Fruit fly (Drosophila melanogaster): ENCODE results near the gene Mnt.

DNA sequence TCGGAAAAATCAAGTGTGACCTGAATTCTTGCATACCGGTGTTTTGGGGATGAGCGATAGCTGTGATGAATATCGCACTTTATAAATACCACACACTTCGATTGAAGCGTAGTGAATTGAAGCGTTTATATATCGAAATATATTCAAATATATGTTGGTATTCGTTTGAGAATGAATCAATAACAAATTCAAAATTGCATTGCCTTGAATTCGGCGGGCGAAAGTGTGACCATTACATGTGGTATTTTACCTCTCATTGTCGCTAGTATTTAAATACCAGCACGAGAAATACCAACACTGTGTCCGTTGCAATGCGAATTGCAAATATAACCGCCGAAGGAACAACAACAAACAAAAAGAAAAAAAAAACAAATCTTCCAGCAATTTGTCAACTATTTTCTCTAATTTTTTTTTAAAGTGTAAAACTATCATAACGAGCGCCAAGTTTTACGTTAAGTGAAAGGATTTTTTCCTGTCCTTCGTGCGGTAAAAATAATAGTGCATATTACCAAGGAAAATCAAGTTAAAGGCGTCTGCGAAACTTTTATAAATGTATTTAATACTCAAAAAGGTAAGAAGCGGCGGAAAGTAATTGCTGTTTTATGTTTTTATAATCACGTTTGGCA lies at the start of gene Mnt, which contains the start of gene Parg:
- TF ChIP-seq CG9705 (GFP tag; optimal IDR thresholded peaks at IDR 0.05) (no peak), CrebA (GFP tag; optimal IDR thresholded peaks at IDR 0.05; ENCODE audit: borderline replicate concordance) (no peak), Dif (GFP tag; optimal IDR thresholded peaks at IDR 0.05; ENCODE audit: partially characterized antibody) (no peak)
